Worm (Caenorhabditis elegans): ENCODE results near the gene F59B10.5.

DNA sequence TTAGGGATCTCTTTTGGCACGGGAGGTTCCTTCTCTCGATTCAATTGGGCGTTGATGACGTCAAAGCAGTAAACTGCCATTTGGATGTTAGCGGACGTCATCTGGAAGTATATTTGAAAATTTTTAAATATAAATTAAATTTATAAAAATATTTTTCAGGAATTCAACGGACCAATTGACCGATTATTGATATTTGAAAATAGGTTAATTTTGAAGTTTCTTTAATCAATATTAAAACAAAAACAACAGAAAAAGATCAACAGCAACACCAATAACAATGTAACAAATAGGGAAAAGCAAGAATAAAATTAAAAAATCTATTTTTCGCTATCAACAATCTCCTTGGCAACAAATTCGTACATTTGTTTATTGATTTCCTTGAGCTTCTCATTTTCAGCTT, 15.7 kb upstream of the F59B10.5 start, which contains the start of gene R166.3:
- TF ChIP-seq mep-1 (tag; optimal IDR thresholded peaks at IDR 0.05) (no peak), pha-4 (tag; optimal IDR thresholded peaks at IDR 0.05) (no peak), flh-1 (GFP tag; optimal IDR thresholded peaks at IDR 0.05) (no peak), ztf-11 (tag; optimal IDR thresholded peaks at IDR 0.05) (no peak), unc-62 (GFP tag; optimal IDR thresholded peaks at IDR 0.05) (no peak), nhr-237 (tag; optimal IDR thresholded peaks at IDR 0.05) (no peak), ces-1 (GFP tag; optimal IDR thresholded peaks at IDR 0.05) (no peak), sptf-1 (tag; optimal IDR thresholded peaks at IDR 0.05) (no peak), snpc-4 (tag; optimal IDR thresholded peaks at IDR 0.05) (no peak), zip-8 (tag; optimal IDR thresholded peaks at IDR 0.05) (no peak), elt-1 (tag; optimal IDR thresholded peaks at IDR 0.05; ENCODE audit: borderline replicate concordance, insufficient read depth) (no peak), lin-13 (tag; optimal IDR thresholded peaks at IDR 0.05) (no peak)
